Worm (Caenorhabditis elegans) whole organism, early embryonic: ENCODE results near the gene ZC373.2.

Experiments
- aly-1 ChIP-seq: sonication (generic microtip); optimal IDR thresholded peaks from 2 replicates; lab custom pipeline; 2016; ENCODE audit warnings: missing genetic modification characterization, missing compliant biosample characterization
- ama-1 ChIP-seq: fragments of 150-350 bp; optimal IDR thresholded peaks from 2 replicates; lab custom pipeline; 2014
- ceh-13 ChIP-seq: fragments of 200-800 bp; sonication (Bioruptor generic); optimal IDR thresholded peaks from 2 replicates; lab custom pipeline; 2018; ENCODE audit warnings: mild to moderate bottlenecking, missing genetic modification characterization, missing compliant biosample characterization
- ceh-36 ChIP-seq: sonication (generic microtip); optimal IDR thresholded peaks from 2 replicates; lab custom pipeline; 2016; ENCODE audit warnings: missing genetic modification characterization, inconsistent platforms, missing compliant biosample characterization
- flt-1 ChIP-seq: fragments of 200-800 bp; sonication (Bioruptor generic); IDR thresholded peaks from 2 replicates; pipeline ENCODE4 v1.3.6; 2022; ENCODE audit warnings: missing genetic modification characterization, missing compliant biosample characterization
- hnd-1 ChIP-seq: sonication (generic microtip); optimal IDR thresholded peaks from 2 replicates; lab custom pipeline; 2016; ENCODE audit warnings: missing genetic modification characterization, missing compliant biosample characterization
- pes-1 ChIP-seq: fragments of 200-800 bp; sonication (Bioruptor generic); IDR thresholded peaks from 2 replicates; pipeline ENCODE4 v1.3.6; 2022; ENCODE audit warnings: missing genetic modification reagents, missing genetic modification characterization, missing compliant biosample characterization
- scrt-1 ChIP-seq: fragments of 200-800 bp; sonication (Bioruptor generic); IDR thresholded peaks from 2 replicates; pipeline ENCODE4 v1.3.6; 2022; ENCODE audit warnings: missing genetic modification characterization, missing compliant biosample characterization
- sea-1 ChIP-seq: fragments of 200-800 bp; sonication (Bioruptor generic); conservative IDR thresholded peaks from 2 replicates; pipeline ENCODE4 v1.3.6; 2022; ENCODE audit warnings: missing genetic modification characterization, missing compliant biosample characterization
- tbx-11 ChIP-seq: fragments of 200-800 bp; sonication (Bioruptor generic); IDR thresholded peaks from 2 replicates; pipeline ENCODE4 v1.3.6; 2022; ENCODE audit warnings: missing genetic modification characterization, missing compliant biosample characterization
- tra-4 ChIP-seq: sonication (generic microtip); optimal IDR thresholded peaks from 2 replicates; lab custom pipeline; 2017; ENCODE audit warnings: missing genetic modification characterization, missing compliant biosample characterization

- TF ChIP-seq ama-1 (lab: Kevin White, UChicago) = no peak
- TF ChIP-seq tbx-11 (GFP tag; lab: Robert Waterston, UW) = no peak
- no peak for TF ChIP-seq tra-4 (tag; lab: Kevin White, UChicago)
- TF ChIP-seq pes-1 (GFP tag; lab: Robert Waterston, UW) = no peak
- no peak for TF ChIP-seq ceh-13 (GFP tag; lab: Kevin White, UChicago)
- no peak for TF ChIP-seq ceh-36
- TF ChIP-seq flt-1 = no peak
- TF ChIP-seq scrt-1 = no peak
- no peak for TF ChIP-seq aly-1 (tag; lab: Kevin White, UChicago)
- TF ChIP-seq sea-1 (GFP tag; lab: Robert Waterston, UW) = no peak
- TF ChIP-seq hnd-1 = no peak
Observed at ce11 chrX:10049160-10049559, 9.1 kb downstream of the ZC373.2 start, which contains the start of gene gnrr-3.
